Fruit fly (Drosophila melanogaster): ENCODE measurements around the gene per.

dm6 chrX:2713776-2714175 is 28.4 kb downstream of the per start, which contains the start of the genes CG2685 and CG2694:
- TF ChIP-seq net (GFP tag; optimal IDR thresholded peaks at IDR 0.05), result no peak
- no peak for TF ChIP-seq CG16779 (tag; optimal IDR thresholded peaks at IDR 0.05)
- TF ChIP-seq fkh (GFP tag; optimal IDR thresholded peaks at IDR 0.05), result no peak
- TF ChIP-seq CG8119 (GFP tag; IDR thresholded peaks at IDR 0.05), result no peak
- TF ChIP-seq CG9139 (GFP tag; optimal IDR thresholded peaks at IDR 0.05), result no peak
- TF ChIP-seq dac (GFP tag; optimal IDR thresholded peaks at IDR 0.05), result no peak
- no peak for TF ChIP-seq CG11294 (GFP tag; IDR thresholded peaks at IDR 0.05)
- TF ChIP-seq CG11762 (GFP tag; optimal IDR thresholded peaks at IDR 0.05; ENCODE audit: insufficient read depth), result no peak
- no peak for TF ChIP-seq CG31627 (GFP tag; optimal IDR thresholded peaks at IDR 0.05)
- no peak for TF ChIP-seq CG3032 (tag; optimal IDR thresholded peaks at IDR 0.05)
